Fruit fly (Drosophila melanogaster) whole organism, prepupa: ENCODE results near the gene CG15386.

Experiments used
- CG1621 ChIP-seq: fragments of 200-800 bp; sonication (Bioruptor generic); optimal IDR thresholded peaks from 3 replicates; lab custom pipeline; 2018; ENCODE audit warnings: missing biosample characterization, mild to moderate bottlenecking, missing genetic modification characterization
- CG31627 ChIP-seq: fragments of 200-800 bp; sonication (Bioruptor generic); optimal IDR thresholded peaks from 3 replicates; lab custom pipeline; 2016; ENCODE audit warnings: missing biosample characterization, missing genetic modification characterization
- Hr38 ChIP-seq: sonication (Bioruptor generic); optimal IDR thresholded peaks from 2 replicates; lab custom pipeline; 2016; ENCODE audit warnings: missing biosample characterization, missing genetic modification characterization
- Hr39 ChIP-seq: fragments of 200-800 bp; sonication (Bioruptor generic); optimal IDR thresholded peaks from 2 replicates; lab custom pipeline; 2016; ENCODE audit warnings: missing biosample characterization, missing genetic modification characterization
- Met ChIP-seq: fragments of 200-800 bp; sonication (Bioruptor generic); optimal IDR thresholded peaks from 3 replicates; lab custom pipeline; 2016; ENCODE audit warnings: missing biosample characterization, missing genetic modification characterization
- Sox102F ChIP-seq: fragments of 200-800 bp; sonication (Bioruptor generic); optimal IDR thresholded peaks from 2 replicates; lab custom pipeline; 2016; ENCODE audit warnings: missing biosample characterization, mild to moderate bottlenecking, missing genetic modification characterization
- acj6 ChIP-seq: fragments of 200-800 bp; sonication (Bioruptor generic); optimal IDR thresholded peaks from 3 replicates; lab custom pipeline; 2016; ENCODE audit warnings: missing biosample characterization, missing genetic modification characterization
- ss ChIP-seq, 2 experiments: fragments of 200-800 bp; sonication (Bioruptor generic); optimal IDR thresholded peaks; 2 replicates in 1 of 2; 3 replicates in 1 of 2; lab custom pipeline; 2017 to 2018; ENCODE audit warnings: mild to moderate bottlenecking in 2 of 2, missing biosample characterization in 2 of 2, missing genetic modification characterization in 2 of 2, moderate library complexity in 1 of 2

DNA sequence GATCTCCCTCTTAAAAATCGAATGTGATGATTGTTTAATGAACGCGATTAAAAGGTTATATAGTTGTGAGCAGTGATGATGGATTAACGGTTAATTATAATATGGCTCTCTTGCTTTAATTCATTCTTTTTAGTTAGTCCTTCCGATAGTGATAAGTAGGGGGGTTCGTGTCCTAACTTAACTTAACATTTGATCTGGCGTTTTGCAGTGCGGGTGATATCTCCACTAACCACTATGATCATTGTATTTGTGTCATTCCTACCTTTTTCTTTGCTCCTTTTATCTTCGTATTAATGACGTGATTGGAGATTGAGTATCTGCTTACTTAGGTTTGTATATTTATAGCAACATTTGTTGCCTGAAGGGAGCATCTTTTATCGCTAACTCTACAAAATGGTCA lies 21.7 kb downstream of the CG15386 start:
- no peak for TF ChIP-seq Hr38
- no peak for TF ChIP-seq CG31627 (GFP tag; lab: Kevin White, UChicago)
- TF ChIP-seq acj6 (GFP tag; lab: Kevin White, UChicago) = no peak
- TF ChIP-seq ss (GFP tag; optimal IDR thresholded peaks at IDR 0.05; lab: Kevin White, UChicago) = no peak
- TF ChIP-seq Met (GFP tag; lab: Kevin White, UChicago) = no peak
- no peak for TF ChIP-seq CG1621 (tag; lab: Kevin White, UChicago)
- no peak for TF ChIP-seq Hr39 (GFP tag; lab: Kevin White, UChicago)
- TF ChIP-seq Sox102F = no peak
